Fruit fly (Drosophila melanogaster) whole organism, embryonic: ENCODE results near the gene CG18131.

Experiments used
- ATbp ChIP-seq: fragments of 200-800 bp; sonication (Bioruptor generic); optimal IDR thresholded peaks from 2 replicates; lab custom pipeline; 2017; ENCODE audit warnings: missing biosample characterization, mild to moderate bottlenecking, missing genetic modification characterization, missing genetic modification reagents
- Aef1 ChIP-seq: fragments of 200-800 bp; sonication (Bioruptor generic); IDR thresholded peaks from 3 replicates; pipeline ENCODE4 v1.3.6; 2022; ENCODE audit warnings: missing biosample characterization, missing genetic modification characterization
- Bteb2 ChIP-seq: fragments of 200-800 bp; sonication (Bioruptor generic); optimal IDR thresholded peaks from 2 replicates; lab custom pipeline; 2016; ENCODE audit warnings: missing biosample characterization, missing genetic modification characterization
- CG10979 ChIP-seq: fragments of 200-800 bp; sonication (Bioruptor generic); optimal IDR thresholded peaks from 2 replicates; lab custom pipeline; 2018; ENCODE audit warnings: missing biosample characterization, mild to moderate bottlenecking, missing genetic modification characterization, moderate library complexity
- CG12219 ChIP-seq: fragments of 200-800 bp; sonication (Bioruptor generic); optimal IDR thresholded peaks from 3 replicates; lab custom pipeline; 2018; ENCODE audit warnings: missing biosample characterization, mild to moderate bottlenecking, missing genetic modification characterization
- CG13287 ChIP-seq: fragments of 200-800 bp; sonication (Bioruptor generic); IDR thresholded peaks from 2 replicates; pipeline ENCODE4 v1.3.6; 2022; ENCODE audit warnings: missing biosample characterization, missing genetic modification characterization; ENCODE audit not compliant: partially characterized antibody
- CG13424 ChIP-seq: fragments of 200-800 bp; sonication (Bioruptor generic); optimal IDR thresholded peaks from 2 replicates; lab custom pipeline; 2019; ENCODE audit warnings: missing biosample characterization, mild to moderate bottlenecking, missing genetic modification characterization, moderate library complexity
- CG13624 ChIP-seq: fragments of 200-800 bp; sonication (Bioruptor generic); optimal IDR thresholded peaks from 2 replicates; lab custom pipeline; 2016; ENCODE audit warnings: missing biosample characterization, missing genetic modification characterization
- CG1602 ChIP-seq: fragments of 200-800 bp; sonication (Bioruptor generic); optimal IDR thresholded peaks from 3 replicates; lab custom pipeline; 2016; ENCODE audit warnings: missing biosample characterization, missing genetic modification characterization
- CG16863 ChIP-seq: fragments of 200-800 bp; sonication (Bioruptor generic); optimal IDR thresholded peaks from 3 replicates; lab custom pipeline; 2016; ENCODE audit warnings: missing biosample characterization, missing genetic modification characterization
- CG17829 ChIP-seq: fragments of 200-800 bp; optimal IDR thresholded peaks from 2 replicates; lab custom pipeline; 2019; ENCODE audit warnings: missing biosample characterization, mild to moderate bottlenecking, missing genetic modification characterization, moderate library complexity
- CG18599 ChIP-seq: fragments of 200-800 bp; sonication (Bioruptor generic); optimal IDR thresholded peaks from 3 replicates; lab custom pipeline; 2017; ENCODE audit warnings: missing biosample characterization, missing genetic modification characterization, mild to moderate bottlenecking, moderate library complexity, missing genetic modification reagents
- CG2199 ChIP-seq: fragments of 200-800 bp; sonication (Bioruptor generic); IDR thresholded peaks from 3 replicates; pipeline ENCODE4 v1.3.6; 2022; ENCODE audit warnings: missing biosample characterization, missing genetic modification characterization
- CG2712 ChIP-seq: fragments of 200-800 bp; optimal IDR thresholded peaks from 3 replicates; lab custom pipeline; 2019; ENCODE audit warnings: missing biosample characterization, mild to moderate bottlenecking, missing genetic modification characterization, moderate library complexity
- CG3726 ChIP-seq: fragments of 200-800 bp; sonication (Bioruptor generic); IDR thresholded peaks from 3 replicates; pipeline ENCODE4, ENCODE4 v1.3.6; 2022; ENCODE audit warnings: missing biosample characterization, missing genetic modification characterization
- CG6689 ChIP-seq: fragments of 200-800 bp; sonication (Bioruptor generic); IDR thresholded peaks from 2 replicates; pipeline ENCODE4 v1.3.6; 2022; ENCODE audit warnings: missing biosample characterization, missing genetic modification characterization
- CG6765 ChIP-seq: fragments of 200-800 bp; sonication (Bioruptor generic); optimal IDR thresholded peaks from 3 replicates; lab custom pipeline; 2017; ENCODE audit warnings: missing biosample characterization, mild to moderate bottlenecking, missing genetic modification characterization
- CG9727 ChIP-seq: fragments of 200-800 bp; sonication (Bioruptor generic); optimal IDR thresholded peaks from 3 replicates; lab custom pipeline; 2017; ENCODE audit warnings: missing biosample characterization, mild to moderate bottlenecking, missing genetic modification characterization
- CG9932 ChIP-seq: fragments of 200-800 bp; sonication (Bioruptor generic); IDR thresholded peaks from 2 replicates; pipeline ENCODE4 v1.3.6; 2022; ENCODE audit warnings: missing biosample characterization, missing genetic modification characterization
- Camta ChIP-seq: fragments of 200-800 bp; sonication (Bioruptor generic); optimal IDR thresholded peaks from 2 replicates; lab custom pipeline; 2016; ENCODE audit warnings: missing biosample characterization, missing genetic modification characterization
- Deaf1 ChIP-seq: fragments of 200-800 bp; optimal IDR thresholded peaks from 3 replicates; lab custom pipeline; 2019; ENCODE audit warnings: missing biosample characterization, mild to moderate bottlenecking, missing genetic modification characterization, moderate library complexity
- Dip2 ChIP-seq: fragments of 200-800 bp; sonication (Bioruptor generic); IDR thresholded peaks from 2 replicates; pipeline ENCODE4 v1.3.6; 2022; ENCODE audit warnings: missing biosample characterization, missing genetic modification characterization
- ERR ChIP-seq: fragments of 200-800 bp; sonication (Bioruptor generic); optimal IDR thresholded peaks from 2 replicates; lab custom pipeline; 2016; ENCODE audit warnings: missing biosample characterization, missing genetic modification characterization
- HHEX ChIP-seq: fragments of 200-800 bp; sonication (Bioruptor generic); optimal IDR thresholded peaks from 3 replicates; lab custom pipeline; 2017; ENCODE audit warnings: missing biosample characterization, mild to moderate bottlenecking, missing genetic modification characterization, missing genetic modification reagents
- HLH54F ChIP-seq: fragments of 200-800 bp; sonication (Bioruptor generic); optimal IDR thresholded peaks from 3 replicates; lab custom pipeline; 2016; ENCODE audit warnings: missing biosample characterization, missing genetic modification characterization
- HmgD ChIP-seq: fragments of 200-800 bp; sonication (Bioruptor generic); optimal IDR thresholded peaks from 3 replicates; lab custom pipeline; 2016; ENCODE audit warnings: missing biosample characterization, missing genetic modification characterization
- NFAT ChIP-seq: fragments of 200-800 bp; sonication (Bioruptor generic); IDR thresholded peaks from 2 replicates; pipeline ENCODE4 v1.3.6; 2022; ENCODE audit warnings: missing biosample characterization, missing genetic modification characterization
- Opbp ChIP-seq: fragments of 200-800 bp; sonication (Bioruptor generic); IDR thresholded peaks from 3 replicates; pipeline ENCODE4 v1.3.6; 2022; ENCODE audit warnings: missing biosample characterization, missing genetic modification characterization; ENCODE audit not compliant: partially characterized antibody
- Pdp1 ChIP-seq, 2 experiments: fragments of 200-800 bp; sonication (Bioruptor generic); optimal IDR thresholded peaks; 3 replicates each; lab custom pipeline; 2016; ENCODE audit warnings: missing biosample characterization in 2 of 2, missing genetic modification characterization in 2 of 2, mild to moderate bottlenecking in 1 of 2, moderate library complexity in 1 of 2
- Rfx ChIP-seq: fragments of 200-800 bp; sonication (Bioruptor generic); IDR thresholded peaks from 2 replicates; pipeline ENCODE4 v1.3.6; 2022; ENCODE audit warnings: missing biosample characterization, missing genetic modification characterization
- TFAM ChIP-seq: fragments of 200-800 bp; sonication (Bioruptor generic); optimal IDR thresholded peaks from 2 replicates; lab custom pipeline; 2017; ENCODE audit warnings: missing biosample characterization, missing genetic modification characterization, inconsistent platforms
- Usf ChIP-seq: fragments of 200-800 bp; sonication (Bioruptor generic); optimal IDR thresholded peaks from 2 replicates; lab custom pipeline; 2017; ENCODE audit warnings: missing genotype, missing biosample characterization, missing genetic modification characterization
- Xrp1 ChIP-seq: fragments of 200-800 bp; sonication (Bioruptor generic); IDR thresholded peaks from 2 replicates; pipeline ENCODE4 v1.3.6; 2022; ENCODE audit warnings: missing biosample characterization, missing genetic modification characterization
- ap ChIP-seq: fragments of 200-800 bp; sonication (Bioruptor generic); IDR thresholded peaks from 2 replicates; pipeline ENCODE4 v1.3.6; 2022; ENCODE audit warnings: missing biosample characterization, missing genetic modification characterization
- ara ChIP-seq: fragments of 200-800 bp; sonication (Bioruptor generic); IDR thresholded peaks from 2 replicates; pipeline ENCODE4 v1.3.6; 2022; ENCODE audit warnings: missing biosample characterization, missing genetic modification characterization
- chn ChIP-seq: fragments of 200-800 bp; sonication (Bioruptor generic); optimal IDR thresholded peaks from 2 replicates; lab custom pipeline; 2016; ENCODE audit warnings: missing biosample characterization, missing genetic modification characterization
- danr ChIP-seq: fragments of 200-800 bp; sonication (Bioruptor generic); IDR thresholded peaks from 2 replicates; pipeline ENCODE4 v1.3.6; 2022; ENCODE audit warnings: missing biosample characterization, missing genetic modification characterization
- dmrt11E ChIP-seq: fragments of 200-800 bp; sonication (Bioruptor generic); optimal IDR thresholded peaks from 3 replicates; lab custom pipeline; 2018; ENCODE audit warnings: missing biosample characterization, mild to moderate bottlenecking, missing genetic modification characterization, moderate library complexity
- esg ChIP-seq: fragments of 200-800 bp; sonication (Bioruptor generic); conservative IDR thresholded peaks from 2 replicates; pipeline ENCODE4 v1.3.6; 2022; ENCODE audit warnings: missing biosample characterization, missing genetic modification characterization
- exex ChIP-seq: fragments of 200-800 bp; sonication (Bioruptor generic); optimal IDR thresholded peaks from 4 replicates; lab custom pipeline; 2018; ENCODE audit warnings: missing biosample characterization, mild to moderate bottlenecking, missing genetic modification characterization, moderate library complexity
- fd96Cb ChIP-seq: fragments of 200-800 bp; sonication (Bioruptor generic); optimal IDR thresholded peaks from 2 replicates; lab custom pipeline; 2018; ENCODE audit warnings: missing biosample characterization, mild to moderate bottlenecking, missing genetic modification characterization, moderate library complexity
- gce ChIP-seq: fragments of 200-800 bp; sonication (Bioruptor generic); IDR thresholded peaks from 3 replicates; pipeline ENCODE4 v1.3.6; 2022; ENCODE audit warnings: missing biosample characterization, missing genetic modification characterization
- gem ChIP-seq: fragments of 200-800 bp; sonication (Bioruptor generic); optimal IDR thresholded peaks from 2 replicates; lab custom pipeline; 2019; ENCODE audit warnings: missing biosample characterization, mild to moderate bottlenecking, missing genetic modification characterization, moderate library complexity
- kni ChIP-seq: fragments of 200-800 bp; sonication (Bioruptor generic); optimal IDR thresholded peaks from 3 replicates; lab custom pipeline; 2017; ENCODE audit warnings: mild to moderate bottlenecking, missing biosample characterization, missing genetic modification reagents, missing genetic modification characterization
- nmo ChIP-seq: fragments of 200-800 bp; sonication (Bioruptor generic); optimal IDR thresholded peaks from 2 replicates; lab custom pipeline; 2018; ENCODE audit warnings: missing biosample characterization, mild to moderate bottlenecking, missing genetic modification characterization, moderate library complexity
- phol ChIP-seq: fragments of 200-800 bp; sonication (Bioruptor generic); optimal IDR thresholded peaks from 3 replicates; lab custom pipeline; 2018; ENCODE audit warnings: missing biosample characterization, mild to moderate bottlenecking, missing genetic modification characterization, moderate library complexity
- psq ChIP-seq: fragments of 200-800 bp; sonication (Bioruptor generic); optimal IDR thresholded peaks from 2 replicates; lab custom pipeline; 2017; ENCODE audit warnings: missing biosample characterization, missing genetic modification characterization
- pum ChIP-seq: fragments of 200-800 bp; sonication (Bioruptor generic); optimal IDR thresholded peaks from 2 replicates; lab custom pipeline; 2016; ENCODE audit warnings: missing biosample characterization, missing genetic modification characterization
- sens ChIP-seq: fragments of 200-800 bp; sonication (Bioruptor generic); peaks from one replicate; lab custom pipeline; 2016; ENCODE audit warnings: missing biosample characterization, missing genetic modification characterization
- tgo ChIP-seq: fragments of 200-800 bp; sonication (Bioruptor generic); IDR thresholded peaks from 3 replicates; pipeline ENCODE4 v1.3.6; 2022; ENCODE audit warnings: missing biosample characterization, missing genetic modification characterization
- tin ChIP-seq: fragments of 200-800 bp; sonication (Bioruptor generic); optimal IDR thresholded peaks from 3 replicates; lab custom pipeline; 2016; ENCODE audit warnings: missing biosample characterization, missing genetic modification characterization
- vnd ChIP-seq: fragments of 200-800 bp; sonication (Bioruptor generic); IDR thresholded peaks from 3 replicates; pipeline ENCODE4 v1.3.6; 2022; ENCODE audit warnings: missing biosample characterization, missing genetic modification characterization; ENCODE audit not compliant: partially characterized antibody

The CG18131 gene

dm6 chr2L:1470772-1471171, 29.6 kb downstream of the CG18131 start (continued):
- TF ChIP-seq gce (GFP tag; lab: Robert Waterston, UW) (no peak), Pdp1 (GFP tag; optimal IDR thresholded peaks at IDR 0.05; lab: Kevin White, UChicago) (no peak), fd96Cb (tag; lab: Kevin White, UChicago) (no peak), CG13624 (no peak), dmrt11E (peak; percentile 48), CG12219 (no peak), CG2199 (GFP tag; lab: Robert Waterston, UW) (no peak), CG3726 (GFP tag; lab: Robert Waterston, UW) (no peak), psq (no peak), vnd (GFP tag; lab: Robert Waterston, UW) (no peak), tgo (GFP tag; lab: Robert Waterston, UW) (no peak), Dip2 (GFP tag; lab: Robert Waterston, UW) (no peak), HHEX (GFP tag; lab: Kevin White, UChicago) (no peak), Bteb2 (GFP tag; lab: Kevin White, UChicago) (no peak), CG9932 (no peak), CG16863 (GFP tag; lab: Kevin White, UChicago) (no peak), TFAM (GFP tag; lab: Kevin White, UChicago) (no peak), Camta (GFP tag; lab: Kevin White, UChicago) (no peak), Deaf1 (tag; lab: Kevin White, UChicago) (no peak), danr (GFP tag; lab: Robert Waterston, UW) (no peak), CG2712 (tag; lab: Kevin White, UChicago) (peak; percentile 6), CG18599 (no peak), Aef1 (GFP tag; lab: Robert Waterston, UW) (no peak), HLH54F (GFP tag; lab: Kevin White, UChicago) (no peak), tin (GFP tag; lab: Kevin White, UChicago) (peak; percentile 12), CG9727 (GFP tag; lab: Kevin White, UChicago) (peak; percentile 2), kni (no peak), exex (no peak), ATbp (peak; percentile 3), gem (peak; percentile 22), ap (GFP tag; lab: Robert Waterston, UW) (no peak), ara (no peak), CG17829 (no peak), nmo (GFP tag; lab: Kevin White, UChicago) (no peak), pum (no peak), CG6765 (GFP tag; lab: Kevin White, UChicago) (no peak), Rfx (GFP tag; lab: Robert Waterston, UW) (no peak), Usf (no peak), CG13424 (tag; lab: Kevin White, UChicago) (no peak), NFAT (GFP tag; lab: Robert Waterston, UW) (no peak), CG6689 (no peak), phol (peak; percentile 5), Opbp (GFP tag; lab: Robert Waterston, UW) (no peak), CG13287 (GFP tag; lab: Robert Waterston, UW) (no peak), chn (GFP tag; lab: Kevin White, UChicago) (no peak), sens (GFP tag; lab: Kevin White, UChicago) (peak; percentile 82), HmgD (GFP tag; lab: Kevin White, UChicago) (no peak), esg (GFP tag; lab: Robert Waterston, UW) (no peak), ERR (GFP tag; lab: Kevin White, UChicago) (no peak), CG10979 (tag; lab: Kevin White, UChicago) (peak; percentile 39), Xrp1 (GFP tag; lab: Robert Waterston, UW) (peak; percentile 53), CG1602 (GFP tag; lab: Kevin White, UChicago) (no peak)
